Worm (Caenorhabditis elegans) whole organism, mixed stage, embryonic: ENCODE measurements around the gene str-207.

Experiments used
- M03D4.4 ChIP-seq: sonication (generic microtip); optimal IDR thresholded peaks from 2 replicates; lab custom pipeline; 2017; ENCODE audit warnings: mild to moderate bottlenecking, missing genetic modification characterization, missing compliant biosample characterization
- cnd-1 ChIP-seq: fragments of 200-800 bp; sonication (Bioruptor generic); optimal IDR thresholded peaks from 2 replicates; lab custom pipeline; 2018; ENCODE audit warnings: mild to moderate bottlenecking, missing genetic modification characterization, missing compliant biosample characterization
- elt-1 ChIP-seq: sonication (generic microtip); optimal IDR thresholded peaks from 2 replicates; lab custom pipeline; 2017; ENCODE audit warnings: missing genetic modification characterization, mild to moderate bottlenecking, missing compliant biosample characterization, antibody characterized with exemption, moderate library complexity, borderline replicate concordance; ENCODE audit not compliant: insufficient read depth
- nhr-2 ChIP-seq: fragments of 150-350 bp; optimal IDR thresholded peaks from 2 replicates; lab custom pipeline; 2014; ENCODE audit warnings: missing biosample characterization, missing genetic modification characterization
- nhr-76 ChIP-seq: sonication (generic microtip); optimal IDR thresholded peaks from 2 replicates; lab custom pipeline; 2017; ENCODE audit warnings: missing biosample characterization, missing genetic modification characterization
- pha-4 ChIP-seq: fragments of 150-350 bp; optimal IDR thresholded peaks from 2 replicates; lab custom pipeline; 2018; ENCODE audit warnings: missing biosample characterization, missing genetic modification reagents, missing genetic modification characterization
- snpc-4 ChIP-seq: fragments of 150-350 bp; optimal IDR thresholded peaks from 2 replicates; lab custom pipeline; 2014; ENCODE audit warnings: missing biosample characterization, missing genetic modification characterization

DNA sequence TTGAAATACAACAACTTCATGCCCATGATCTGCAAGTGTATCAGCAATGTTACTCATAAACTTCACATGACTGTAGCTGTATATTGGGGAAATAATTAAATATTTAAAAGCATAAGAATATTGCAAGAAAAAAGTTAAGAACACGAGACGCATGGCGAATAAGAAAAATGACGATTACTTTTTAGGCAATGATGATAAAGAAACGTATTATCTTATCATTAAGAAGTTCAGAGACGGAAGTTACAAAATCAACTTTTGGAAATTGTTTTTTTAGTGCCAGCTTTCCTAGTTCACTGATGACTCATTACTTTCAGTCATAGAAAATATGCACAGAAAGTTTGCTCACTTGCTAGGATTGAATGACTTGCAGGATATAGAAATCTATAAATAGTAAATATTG, 48.9 kb downstream of the str-207 start, which contains the start of gene ugt-7:
- TF ChIP-seq nhr-76 (tag; lab: Kevin White, UChicago) (no peak), elt-1 (tag; lab: Kevin White, UChicago) (no peak), cnd-1 (tag; lab: Kevin White, UChicago) (no peak), pha-4 (tag; lab: Kevin White, UChicago) (no peak), M03D4.4 (tag; lab: Kevin White, UChicago) (no peak), snpc-4 (tag; lab: Kevin White, UChicago) (no peak), nhr-2 (tag; lab: Kevin White, UChicago) (no peak)
